Fruit fly (Drosophila melanogaster) whole organism, embryonic: ENCODE results near the gene CG16758.

Source experiments
- Abd-B ChIP-seq: fragments of 200-800 bp; sonication (Bioruptor generic); optimal IDR thresholded peaks from 2 replicates; lab custom pipeline; 2018; ENCODE audit warnings: missing biosample characterization, mild to moderate bottlenecking, missing genetic modification characterization, moderate library complexity
- Bgb ChIP-seq: fragments of 200-800 bp; sonication (Bioruptor generic); IDR thresholded peaks from 2 replicates; pipeline ENCODE4 v1.3.6; 2022; ENCODE audit warnings: missing biosample characterization, missing genetic modification characterization; ENCODE audit not compliant: partially characterized antibody
- CG10267 ChIP-seq: fragments of 200-800 bp; sonication (Bioruptor generic); optimal IDR thresholded peaks from 2 replicates; lab custom pipeline; 2018; ENCODE audit warnings: missing biosample characterization, mild to moderate bottlenecking, missing genetic modification characterization, moderate library complexity
- CG11093 ChIP-seq: fragments of 200-800 bp; sonication (Bioruptor generic); IDR thresholded peaks from 3 replicates; pipeline ENCODE4 v1.3.6; 2022; ENCODE audit warnings: missing biosample characterization, missing genetic modification characterization
- CG11560 ChIP-seq: fragments of 200-800 bp; sonication (Bioruptor generic); IDR thresholded peaks from 3 replicates; pipeline ENCODE4 v1.3.6; 2022; ENCODE audit warnings: missing biosample characterization, missing genetic modification characterization
- CG11695 ChIP-seq: fragments of 200-800 bp; sonication (Bioruptor generic); IDR thresholded peaks from 3 replicates; pipeline ENCODE4 v1.3.6; 2022; ENCODE audit warnings: missing biosample characterization, missing genetic modification characterization
- CG11696 ChIP-seq: fragments of 200-800 bp; sonication (Bioruptor generic); IDR thresholded peaks from 2 replicates; pipeline ENCODE4 v1.3.6; 2022; ENCODE audit warnings: missing biosample characterization, missing genetic modification characterization
- CG12104 ChIP-seq: fragments of 200-800 bp; sonication (Bioruptor generic); optimal IDR thresholded peaks from 3 replicates; lab custom pipeline; 2016; ENCODE audit warnings: missing biosample characterization, missing genetic modification characterization
- CG12236 ChIP-seq: fragments of 200-800 bp; sonication (Bioruptor generic); optimal IDR thresholded peaks from 2 replicates; lab custom pipeline; 2016; ENCODE audit warnings: missing biosample characterization, missing genetic modification characterization
- CG13424 ChIP-seq: fragments of 200-800 bp; sonication (Bioruptor generic); optimal IDR thresholded peaks from 2 replicates; lab custom pipeline; 2019; ENCODE audit warnings: missing biosample characterization, mild to moderate bottlenecking, missing genetic modification characterization, moderate library complexity
- CG14860 ChIP-seq: fragments of 200-800 bp; sonication (Bioruptor generic); IDR thresholded peaks from 3 replicates; pipeline ENCODE4 v1.3.6; 2022; ENCODE audit warnings: missing biosample characterization, missing genetic modification characterization; ENCODE audit not compliant: partially characterized antibody
- CG14965 ChIP-seq: fragments of 200-800 bp; sonication (Bioruptor generic); optimal IDR thresholded peaks from 2 replicates; lab custom pipeline; 2016; ENCODE audit warnings: missing biosample characterization, missing genetic modification characterization, borderline replicate concordance
- CG15269 ChIP-seq: fragments of 200-800 bp; sonication (Bioruptor generic); optimal IDR thresholded peaks from 2 replicates; lab custom pipeline; 2018; ENCODE audit warnings: missing biosample characterization, mild to moderate bottlenecking, missing genetic modification characterization, moderate library complexity
- CG17802 ChIP-seq: fragments of 200-800 bp; sonication (Bioruptor generic); optimal IDR thresholded peaks from 2 replicates; lab custom pipeline; 2018; ENCODE audit warnings: missing biosample characterization, mild to moderate bottlenecking, missing genetic modification characterization, moderate library complexity
- CG18262 ChIP-seq: fragments of 200-800 bp; optimal IDR thresholded peaks from 3 replicates; lab custom pipeline; 2019; ENCODE audit warnings: missing biosample characterization, mild to moderate bottlenecking, missing genetic modification characterization, moderate library complexity
- CG3065 ChIP-seq: fragments of 200-800 bp; sonication (Bioruptor generic); optimal IDR thresholded peaks from 2 replicates; lab custom pipeline; 2016; ENCODE audit warnings: missing biosample characterization, missing genetic modification characterization
- CG32772 ChIP-seq: fragments of 200-800 bp; sonication (Bioruptor generic); IDR thresholded peaks from 2 replicates; pipeline ENCODE4 v1.3.6; 2022; ENCODE audit warnings: missing biosample characterization, missing genetic modification characterization
- CG3995 ChIP-seq: fragments of 200-800 bp; sonication (Bioruptor generic); optimal IDR thresholded peaks from 3 replicates; lab custom pipeline; 2016; ENCODE audit warnings: missing biosample characterization, missing genetic modification characterization
- CG4424 ChIP-seq: fragments of 200-800 bp; sonication (Bioruptor generic); optimal IDR thresholded peaks from 3 replicates; lab custom pipeline; 2016; ENCODE audit warnings: missing biosample characterization, missing genetic modification characterization
- CG4707 ChIP-seq: fragments of 200-800 bp; sonication (Bioruptor generic); optimal IDR thresholded peaks from 2 replicates; lab custom pipeline; 2018; ENCODE audit warnings: missing biosample characterization, mild to moderate bottlenecking, missing genetic modification characterization, moderate library complexity
- CG6254 ChIP-seq: fragments of 200-800 bp; sonication (Bioruptor generic); optimal IDR thresholded peaks from 3 replicates; lab custom pipeline; 2017; ENCODE audit warnings: mild to moderate bottlenecking, missing biosample characterization, missing genetic modification reagents, missing genetic modification characterization
- CG7357 ChIP-seq: fragments of 200-800 bp; sonication (Bioruptor generic); IDR thresholded peaks from 3 replicates; pipeline ENCODE4 v1.3.6; 2022; ENCODE audit warnings: missing biosample characterization, missing genetic modification characterization
- CG7839 ChIP-seq: fragments of 200-800 bp; sonication (Bioruptor generic); optimal IDR thresholded peaks from 3 replicates; lab custom pipeline; 2018; ENCODE audit warnings: missing biosample characterization, mild to moderate bottlenecking, missing genetic modification characterization, moderate library complexity
- CG8478 ChIP-seq: fragments of >200 bp; optimal IDR thresholded peaks from 2 replicates; lab custom pipeline; 2018
- CG8765 ChIP-seq: fragments of 200-800 bp; sonication (Bioruptor generic); IDR thresholded peaks from 2 replicates; pipeline ENCODE4 v1.3.6; 2022; ENCODE audit warnings: missing biosample characterization, missing genetic modification characterization
- CG9932 ChIP-seq: fragments of 200-800 bp; sonication (Bioruptor generic); IDR thresholded peaks from 2 replicates; pipeline ENCODE4 v1.3.6; 2022; ENCODE audit warnings: missing biosample characterization, missing genetic modification characterization
- CoRest ChIP-seq: fragments of 200-800 bp; sonication (Bioruptor generic); optimal IDR thresholded peaks from 3 replicates; lab custom pipeline; 2018; ENCODE audit warnings: missing biosample characterization, mild to moderate bottlenecking, missing genetic modification characterization, moderate library complexity
- D19A ChIP-seq: fragments of 200-800 bp; optimal IDR thresholded peaks from 3 replicates; lab custom pipeline; 2019; ENCODE audit warnings: missing biosample characterization, mild to moderate bottlenecking, missing genetic modification characterization, moderate library complexity
- ERR ChIP-seq: fragments of 200-800 bp; sonication (Bioruptor generic); optimal IDR thresholded peaks from 2 replicates; lab custom pipeline; 2016; ENCODE audit warnings: missing biosample characterization, missing genetic modification characterization
- Gsc ChIP-seq: fragments of 200-800 bp; sonication (Bioruptor generic); IDR thresholded peaks from 2 replicates; pipeline ENCODE4 v1.3.6; 2022; ENCODE audit warnings: missing biosample characterization, missing genetic modification characterization
- Jarid2 ChIP-seq: fragments of 200-800 bp; sonication (Bioruptor generic); optimal IDR thresholded peaks from 3 replicates; lab custom pipeline; 2017; ENCODE audit warnings: mild to moderate bottlenecking, missing biosample characterization, missing genetic modification reagents, missing genetic modification characterization
- Mes4 ChIP-seq: fragments of 200-800 bp; sonication (Bioruptor generic); optimal IDR thresholded peaks from 2 replicates; lab custom pipeline; 2016; ENCODE audit warnings: missing biosample characterization, missing genetic modification characterization
- Taf1 ChIP-seq: fragments of 200-800 bp; sonication (Bioruptor generic); IDR thresholded peaks from 2 replicates; pipeline ENCODE4 v1.3.6; 2022; ENCODE audit warnings: missing biosample characterization, missing genetic modification characterization
- Usf ChIP-seq: fragments of 200-800 bp; sonication (Bioruptor generic); optimal IDR thresholded peaks from 2 replicates; lab custom pipeline; 2017; ENCODE audit warnings: missing genotype, missing biosample characterization, missing genetic modification characterization
- Xrp1 ChIP-seq: fragments of 200-800 bp; sonication (Bioruptor generic); IDR thresholded peaks from 2 replicates; pipeline ENCODE4 v1.3.6; 2022; ENCODE audit warnings: missing biosample characterization, missing genetic modification characterization
- YL-1 ChIP-seq: fragments of 200-800 bp; sonication (Bioruptor generic); optimal IDR thresholded peaks from 3 replicates; lab custom pipeline; 2017; ENCODE audit warnings: missing biosample characterization, mild to moderate bottlenecking, missing genetic modification characterization
- ab ChIP-seq: fragments of 200-800 bp; sonication (Bioruptor generic); optimal IDR thresholded peaks from 2 replicates; lab custom pipeline; 2016; ENCODE audit warnings: missing biosample characterization, missing genetic modification characterization
- ase ChIP-seq: fragments of 200-800 bp; sonication (Bioruptor generic); IDR thresholded peaks from 3 replicates; pipeline ENCODE4 v1.3.6; 2022; ENCODE audit warnings: missing biosample characterization, missing genetic modification characterization
- cg ChIP-seq: fragments of 200-800 bp; sonication (Bioruptor generic); optimal IDR thresholded peaks from 3 replicates; lab custom pipeline; 2019; ENCODE audit warnings: missing biosample characterization, mild to moderate bottlenecking, missing genetic modification characterization, moderate library complexity
- fru ChIP-seq: fragments of >200 bp; optimal IDR thresholded peaks from 2 replicates; lab custom pipeline; 2017
- gce ChIP-seq: fragments of 200-800 bp; sonication (Bioruptor generic); IDR thresholded peaks from 3 replicates; pipeline ENCODE4 v1.3.6; 2022; ENCODE audit warnings: missing biosample characterization, missing genetic modification characterization
- kah ChIP-seq: fragments of 200-800 bp; sonication (Bioruptor generic); optimal IDR thresholded peaks from 2 replicates; lab custom pipeline; 2018; ENCODE audit warnings: missing biosample characterization, mild to moderate bottlenecking, missing genetic modification characterization
- nau ChIP-seq: fragments of 200-800 bp; sonication (Bioruptor generic); optimal IDR thresholded peaks from 3 replicates; lab custom pipeline; 2017; ENCODE audit warnings: missing biosample characterization, mild to moderate bottlenecking, missing genetic modification characterization, missing genetic modification reagents
- nerfin-2 ChIP-seq: fragments of 200-800 bp; sonication (Bioruptor generic); IDR thresholded peaks from 2 replicates; pipeline ENCODE4 v1.3.6; 2022; ENCODE audit warnings: missing biosample characterization, missing genetic modification characterization; ENCODE audit not compliant: partially characterized antibody
- oc ChIP-seq: fragments of 200-800 bp; sonication (Bioruptor generic); optimal IDR thresholded peaks from 2 replicates; lab custom pipeline; 2018; ENCODE audit warnings: missing biosample characterization, mild to moderate bottlenecking, missing genetic modification characterization, moderate library complexity
- pan ChIP-seq, 4 experiments: fragments of >200 bp in 3 of 4; fragments of 200-800 bp in 1 of 4; sonication (Bioruptor generic) in 1 of 4; optimal IDR thresholded peaks in 3 of 4; IDR thresholded peaks in 1 of 4; 2 replicates each; pipeline versions ENCODE4 v1.3.6 to Lab custom; 2017 to 2022; ENCODE audit warnings: missing biosample characterization in 2 of 4, missing genetic modification characterization in 2 of 4, mixed read lengths in 1 of 4
- sima ChIP-seq: fragments of 200-800 bp; sonication (Bioruptor generic); optimal IDR thresholded peaks from 2 replicates; lab custom pipeline; 2016; ENCODE audit warnings: missing biosample characterization, missing genetic modification characterization
- sisA ChIP-seq: fragments of 200-800 bp; sonication (Bioruptor generic); IDR thresholded peaks from 2 replicates; pipeline ENCODE4 v1.3.6; 2022; ENCODE audit warnings: missing biosample characterization, missing genetic modification characterization
- tap ChIP-seq: fragments of 200-800 bp; optimal IDR thresholded peaks from 3 replicates; lab custom pipeline; 2019; ENCODE audit warnings: missing biosample characterization, mild to moderate bottlenecking, missing genetic modification characterization, moderate library complexity
- tin ChIP-seq: fragments of 200-800 bp; sonication (Bioruptor generic); optimal IDR thresholded peaks from 3 replicates; lab custom pipeline; 2016; ENCODE audit warnings: missing biosample characterization, missing genetic modification characterization
- trem ChIP-seq: fragments of 200-800 bp; optimal IDR thresholded peaks from 3 replicates; lab custom pipeline; 2019; ENCODE audit warnings: missing biosample characterization, mild to moderate bottlenecking, missing genetic modification characterization, moderate library complexity
- z ChIP-seq: fragments of 200-800 bp; sonication (Bioruptor generic); IDR thresholded peaks from 3 replicates; pipeline ENCODE4 v1.3.6; 2022; ENCODE audit warnings: missing biosample characterization, missing genetic modification characterization

Gene CG16758

DNA sequence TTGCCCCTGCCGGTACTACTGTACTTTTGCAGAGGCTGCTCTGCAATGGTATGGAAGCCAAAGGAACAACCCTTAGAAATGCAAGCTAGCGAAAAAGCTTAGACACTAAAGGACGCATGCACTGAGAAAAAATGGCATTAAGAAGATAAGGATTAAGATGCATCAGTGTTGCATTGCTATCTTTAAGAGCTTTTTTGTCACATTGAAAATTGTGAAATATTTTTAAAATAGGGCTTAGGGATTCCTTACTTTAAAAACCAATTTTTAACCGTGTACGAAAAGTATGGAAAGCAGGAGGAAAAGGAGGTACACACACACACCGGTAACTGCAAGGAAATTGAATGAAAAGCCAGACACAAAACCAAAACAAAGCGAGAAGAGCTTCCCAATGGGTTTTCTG is 45.5 kb upstream of the CG16758 start (continued):
- TF ChIP-seq Bgb (GFP tag; lab: Robert Waterston, UW) (no peak), ab (no peak), Abd-B (GFP tag; lab: Kevin White, UChicago) (no peak), CG15269 (tag; lab: Kevin White, UChicago) (no peak), CG4424 (GFP tag; lab: Kevin White, UChicago) (peak; percentile 4), CG8765 (GFP tag; lab: Robert Waterston, UW) (peak; percentile 8; the same call in 1 of the 2 replicates), nau (GFP tag; lab: Kevin White, UChicago) (no peak), CG32772 (no peak), CG12236 (no peak), Taf1 (GFP tag; lab: Robert Waterston, UW) (no peak), tap (tag; lab: Kevin White, UChicago) (peak; percentile 12), Gsc (no peak), Mes4 (GFP tag; lab: Kevin White, UChicago) (no peak), Jarid2 (GFP tag; lab: Kevin White, UChicago) (no peak), CG14965 (GFP tag; lab: Kevin White, UChicago) (no peak), CG4707 (GFP tag; lab: Kevin White, UChicago) (no peak), CG7839 (tag; lab: Kevin White, UChicago) (peak; percentile 4), CG11093 (GFP tag; lab: Robert Waterston, UW) (no peak), YL-1 (no peak), cg (GFP tag; lab: Kevin White, UChicago) (no peak), CG11696 (GFP tag; lab: Robert Waterston, UW) (no peak), sisA (peak; percentile 30; the same call in 1 of the 2 replicates), nerfin-2 (no peak), D19A (tag; lab: Kevin White, UChicago) (peak; percentile 16), Usf (GFP tag; lab: Kevin White, UChicago) (no peak), oc (tag; lab: Kevin White, UChicago) (no peak), tin (GFP tag; lab: Kevin White, UChicago) (peak; percentile 41), CG17802 (tag; lab: Kevin White, UChicago) (no peak), CG14860 (GFP tag; lab: Robert Waterston, UW) (no peak), CG13424 (no peak), sima (no peak), trem (tag; lab: Kevin White, UChicago) (no peak), ERR (GFP tag; lab: Kevin White, UChicago) (no peak), kah (GFP tag; lab: Kevin White, UChicago) (no peak), fru (lab: Kevin White, UChicago) (no peak), ase (GFP tag; lab: Robert Waterston, UW) (no peak), CG12104 (GFP tag; lab: Kevin White, UChicago) (no peak), CG9932 (no peak), pan (optimal IDR thresholded peaks at IDR 0.05; lab: Kevin White, UChicago) (no peak), pan (GFP tag; optimal IDR thresholded peaks at IDR 0.05 in 1 of 2, IDR thresholded peaks at IDR 0.05 in 1 of 2) (no peak), CG10267 (tag; lab: Kevin White, UChicago) (no peak), CG11560 (no peak), CoRest (tag; lab: Kevin White, UChicago) (no peak), gce (GFP tag; lab: Robert Waterston, UW) (no peak), CG18262 (tag; lab: Kevin White, UChicago) (no peak), CG7357 (GFP tag; lab: Robert Waterston, UW) (no peak), Xrp1 (GFP tag; lab: Robert Waterston, UW) (0 out of 2 replicates have a peak, but pooled peaks have one; percentile 14), CG6254 (GFP tag; lab: Kevin White, UChicago) (no peak), CG11695 (GFP tag; lab: Robert Waterston, UW) (no peak), CG8478 (lab: Kevin White, UChicago) (no peak), z (GFP tag; lab: Robert Waterston, UW) (no peak), CG3065 (GFP tag; lab: Kevin White, UChicago) (no peak), CG3995 (GFP tag; lab: Kevin White, UChicago) (no peak)
